Fruit fly (Drosophila melanogaster) whole organism, wandering third instar larva: Measurements from ENCODE around the gene CG1958.

ENCODE experiments used
- Abd-B ChIP-seq: fragments of >200 bp; optimal IDR thresholded peaks from 2 replicates; lab custom pipeline; 2017; ENCODE audit warnings: missing biosample characterization, missing genetic modification characterization
- CG32264 ChIP-seq: fragments of 200-800 bp; sonication (Bioruptor generic); optimal IDR thresholded peaks from 2 replicates; lab custom pipeline; 2016; ENCODE audit warnings: missing biosample characterization, missing genetic modification characterization
- CG9705 ChIP-seq: fragments of 200-800 bp; sonication (Bioruptor generic); optimal IDR thresholded peaks from 2 replicates; lab custom pipeline; 2018; ENCODE audit warnings: missing biosample characterization, mild to moderate bottlenecking, missing genetic modification characterization
- Dfd ChIP-seq: fragments of >200 bp; optimal IDR thresholded peaks from 2 replicates; lab custom pipeline; 2017; ENCODE audit warnings: missing biosample characterization, missing genetic modification characterization
- Dif ChIP-seq: fragments of 200-275, 200-300 bp; sonication (Bioruptor generic); optimal IDR thresholded peaks from 2 replicates; lab custom pipeline; 2018; ENCODE audit warnings: missing biosample characterization, missing genetic modification characterization; ENCODE audit not compliant: partially characterized antibody
- Hnf4 ChIP-seq: fragments of 200-800 bp; sonication (Bioruptor generic); optimal IDR thresholded peaks from 2 replicates; lab custom pipeline; 2016; ENCODE audit warnings: missing biosample characterization, mild to moderate bottlenecking, missing genetic modification characterization
- Hr78 ChIP-seq: fragments of >200 bp; optimal IDR thresholded peaks from 2 replicates; lab custom pipeline; 2017; ENCODE audit warnings: missing biosample characterization, missing genetic modification characterization
- Hr83 ChIP-seq: fragments of 200-300 bp; sonication (Bioruptor generic); optimal IDR thresholded peaks from 2 replicates; lab custom pipeline; 2016; ENCODE audit warnings: missing biosample characterization, mild to moderate bottlenecking, missing genetic modification characterization, moderate library complexity; ENCODE audit not compliant: poor library complexity, severe bottlenecking
- Jra ChIP-seq: sonication (Bioruptor generic); optimal IDR thresholded peaks from 2 replicates; lab custom pipeline; 2016; ENCODE audit warnings: missing biosample characterization, missing genetic modification characterization
- Mio ChIP-seq: sonication (Bioruptor generic); optimal IDR thresholded peaks from 2 replicates; lab custom pipeline; 2016; ENCODE audit warnings: missing biosample characterization, missing genetic modification characterization
- Myc ChIP-seq: fragments of >200 bp; optimal IDR thresholded peaks from 2 replicates; lab custom pipeline; 2017
- N ChIP-seq: fragments of >200 bp; optimal IDR thresholded peaks from 2 replicates; lab custom pipeline; 2018; ENCODE audit warnings: missing biosample characterization, missing external identifiers, missing genetic modification characterization
- OdsH ChIP-seq: fragments of 200-800 bp; sonication (Bioruptor generic); optimal IDR thresholded peaks from 2 replicates; lab custom pipeline; 2016; ENCODE audit warnings: missing biosample characterization, mild to moderate bottlenecking, missing genetic modification characterization
- Sp1 ChIP-seq: fragments of 200-800 bp; sonication (Bioruptor generic); optimal IDR thresholded peaks from 3 replicates; lab custom pipeline; 2019; ENCODE audit warnings: missing biosample characterization, mild to moderate bottlenecking, missing genetic modification characterization, moderate library complexity
- Vsx2 ChIP-seq: fragments of 200-300, 225-300 bp; sonication (Bioruptor generic); optimal IDR thresholded peaks from 2 replicates; lab custom pipeline; 2018; ENCODE audit warnings: missing biosample characterization, missing genetic modification characterization; ENCODE audit not compliant: partially characterized antibody
- br ChIP-seq: fragments of 200-800 bp; sonication (Bioruptor generic); optimal IDR thresholded peaks from 2 replicates; lab custom pipeline; 2016; ENCODE audit warnings: missing biosample characterization, missing genetic modification characterization
- brk ChIP-seq: fragments of 200-800 bp; sonication (Bioruptor generic); optimal IDR thresholded peaks from 2 replicates; lab custom pipeline; 2016; ENCODE audit warnings: missing biosample characterization, mild to moderate bottlenecking, missing genetic modification characterization
- dl ChIP-seq, 2 experiments: fragments of 175-275, 200-275 bp in 1 of 2; fragments of 200-275 bp in 1 of 2; sonication (Bioruptor generic); optimal IDR thresholded peaks; lab custom pipeline; 2018; ENCODE audit warnings: mild to moderate bottlenecking in 2 of 2, missing biosample characterization in 2 of 2, missing genetic modification characterization in 2 of 2, moderate library complexity in 2 of 2; ENCODE audit not compliant: partially characterized antibody in 2 of 2, insufficient read depth in 1 of 2
- dsf ChIP-seq: sonication (Bioruptor generic); optimal IDR thresholded peaks from 2 replicates; lab custom pipeline; 2016; ENCODE audit warnings: missing biosample characterization, missing genetic modification characterization, borderline replicate concordance
- ey ChIP-seq: fragments of 200-800 bp; sonication (Bioruptor generic); optimal IDR thresholded peaks from 2 replicates; lab custom pipeline; 2016; ENCODE audit warnings: missing biosample characterization, missing genetic modification characterization
- foxo ChIP-seq, 2 experiments: fragments of 200-800 bp; sonication (Bioruptor generic); optimal IDR thresholded peaks; 2 replicates in 1 of 2; 3 replicates in 1 of 2; lab custom pipeline; 2016 to 2017; ENCODE audit warnings: missing biosample characterization in 2 of 2, missing genetic modification characterization in 2 of 2
- fru ChIP-seq: fragments of 200-800 bp; sonication (Bioruptor generic); optimal IDR thresholded peaks from 3 replicates; lab custom pipeline; 2016; ENCODE audit warnings: missing biosample characterization, mild to moderate bottlenecking, missing genetic modification characterization
- h ChIP-seq: fragments of 200-800 bp; sonication (Bioruptor generic); optimal IDR thresholded peaks from 3 replicates; lab custom pipeline; 2016; ENCODE audit warnings: missing biosample characterization, mild to moderate bottlenecking, missing genetic modification characterization
- jim ChIP-seq: fragments of 175-275, 200-325 bp; sonication (Bioruptor generic); optimal IDR thresholded peaks from 2 replicates; lab custom pipeline; 2016; ENCODE audit warnings: missing biosample characterization, mild to moderate bottlenecking, missing genetic modification characterization
- pan ChIP-seq: fragments of >200 bp; optimal IDR thresholded peaks from 2 replicates; lab custom pipeline; 2017
- psq ChIP-seq: fragments of 200-800 bp; sonication (Bioruptor generic); optimal IDR thresholded peaks from 3 replicates; lab custom pipeline; 2017; ENCODE audit warnings: missing biosample characterization, mild to moderate bottlenecking, missing genetic modification characterization, moderate library complexity
- sv ChIP-seq: fragments of 200-800 bp; sonication (Bioruptor generic); optimal IDR thresholded peaks from 3 replicates; lab custom pipeline; 2016; ENCODE audit warnings: missing biosample characterization, missing genetic modification characterization
- tai ChIP-seq: sonication (Bioruptor generic); optimal IDR thresholded peaks from 2 replicates; lab custom pipeline; 2016; ENCODE audit warnings: missing biosample characterization, missing genetic modification characterization
- usp ChIP-seq: fragments of >200 bp; optimal IDR thresholded peaks from 2 replicates; lab custom pipeline; 2017; ENCODE audit warnings: missing biosample characterization, missing genetic modification characterization
- woc ChIP-seq: sonication (Bioruptor generic); optimal IDR thresholded peaks from 2 replicates; lab custom pipeline; 2016; ENCODE audit warnings: missing biosample characterization, mild to moderate bottlenecking, missing genetic modification characterization

Gene CG1958

dm6 chrX:7246070-7246469, 20.6 kb upstream of the CG1958 start:
- TF ChIP-seq psq (GFP tag; lab: Kevin White, UChicago) (no peak), Dfd (GFP tag; lab: Kevin White, UChicago) (peak; percentile 93)

DNA sequence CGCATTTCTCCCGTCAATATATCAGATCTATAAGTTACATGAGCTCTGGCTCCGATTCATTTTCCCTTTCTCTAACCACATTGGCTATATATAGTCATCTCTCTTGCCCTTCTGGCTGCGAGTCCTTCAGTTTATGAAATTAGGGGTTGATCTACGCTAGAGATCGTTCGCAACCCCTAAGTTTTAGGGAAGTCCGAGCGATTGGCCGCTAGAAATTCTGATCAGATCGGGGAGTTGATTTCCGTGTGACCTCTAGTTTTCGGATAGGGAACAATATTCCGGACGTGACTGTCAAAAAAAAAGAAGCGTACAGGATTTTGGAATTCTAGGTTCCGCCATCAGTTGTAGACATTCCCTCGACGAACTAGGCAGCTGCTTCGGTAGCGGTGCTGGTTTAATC, 14.2 kb upstream of the CG1958 start:
- TF ChIP-seq usp (GFP tag; lab: Kevin White, UChicago), result no peak
- no peak for TF ChIP-seq dsf (GFP tag; lab: Kevin White, UChicago)
- TF ChIP-seq dl (GFP tag; optimal IDR thresholded peaks at IDR 0.05; lab: Kevin White, UChicago; ENCODE audit: insufficient read depth in 1 of 2, partially characterized antibody in 2 of 2), result no peak
- TF ChIP-seq Hr83, result no peak
- TF ChIP-seq Mio (GFP tag; lab: Kevin White, UChicago), result no peak
- TF ChIP-seq Abd-B (GFP tag; lab: Kevin White, UChicago), result no peak
- TF ChIP-seq Myc (lab: Kevin White, UChicago), result no peak
- no peak for TF ChIP-seq Vsx2 (GFP tag; lab: Kevin White, UChicago)
- no peak for TF ChIP-seq Hnf4
- TF ChIP-seq psq (GFP tag; lab: Kevin White, UChicago), result no peak
- no peak for TF ChIP-seq jim (GFP tag; lab: Kevin White, UChicago)
- no peak for TF ChIP-seq tai (GFP tag; lab: Kevin White, UChicago)

dm6 chrX:7255153-7255552, 11.6 kb upstream of the CG1958 start:
- no peak for TF ChIP-seq OdsH

DNA sequence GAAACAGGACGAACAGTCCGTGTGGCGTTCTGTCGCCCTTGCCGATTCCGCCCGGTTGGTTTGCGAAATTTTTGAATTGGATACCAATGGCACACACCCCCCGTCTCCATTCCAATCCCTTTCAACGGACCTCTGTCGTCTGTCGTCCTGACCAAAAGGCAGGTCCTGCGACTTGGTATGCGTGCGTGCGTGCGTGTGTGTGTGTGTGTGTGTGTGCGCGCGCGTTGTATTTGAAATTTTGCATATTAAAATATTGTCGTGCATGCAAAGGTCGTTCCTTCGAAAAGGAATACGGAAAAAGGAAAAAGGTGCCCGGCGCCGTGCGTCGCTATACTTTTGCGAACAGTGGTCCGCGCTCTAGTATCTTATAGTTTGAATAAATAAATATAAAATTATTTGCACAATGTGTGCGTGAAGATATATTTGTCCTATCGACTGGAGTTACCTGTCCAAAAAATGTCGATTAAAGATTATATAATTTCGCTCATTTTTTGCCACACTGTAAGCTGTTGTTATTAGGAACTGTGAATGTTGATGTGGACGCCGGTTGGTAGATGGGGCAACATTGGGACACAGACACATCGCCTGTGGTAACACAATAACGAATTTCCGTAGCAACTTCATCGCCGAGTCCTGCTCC, 4.8 kb downstream of the CG1958 start:
- peak; percentile 74 for TF ChIP-seq pan (lab: Kevin White, UChicago)
- TF ChIP-seq dsf (GFP tag; lab: Kevin White, UChicago), result no peak
- TF ChIP-seq OdsH, result no peak
- TF ChIP-seq fru (GFP tag; lab: Kevin White, UChicago), result no peak
- peak; percentile 99 for TF ChIP-seq Dfd (GFP tag; lab: Kevin White, UChicago)
- no peak for TF ChIP-seq Mio (GFP tag; lab: Kevin White, UChicago)
- TF ChIP-seq Sp1 (GFP tag; lab: Kevin White, UChicago), result no peak
- no peak for TF ChIP-seq Hr83
- no peak for TF ChIP-seq Myc (lab: Kevin White, UChicago)
- TF ChIP-seq h, result no peak
- TF ChIP-seq Dif (GFP tag; lab: Kevin White, UChicago), result no peak
- TF ChIP-seq foxo (GFP tag; optimal IDR thresholded peaks at IDR 0.05; lab: Kevin White, UChicago), result no peak
- no peak for TF ChIP-seq Hr78
- TF ChIP-seq Vsx2 (GFP tag; lab: Kevin White, UChicago), result no peak
- no peak for TF ChIP-seq CG9705 (GFP tag; lab: Kevin White, UChicago)
- TF ChIP-seq, all 38 proteins: peak for 2

DNA sequence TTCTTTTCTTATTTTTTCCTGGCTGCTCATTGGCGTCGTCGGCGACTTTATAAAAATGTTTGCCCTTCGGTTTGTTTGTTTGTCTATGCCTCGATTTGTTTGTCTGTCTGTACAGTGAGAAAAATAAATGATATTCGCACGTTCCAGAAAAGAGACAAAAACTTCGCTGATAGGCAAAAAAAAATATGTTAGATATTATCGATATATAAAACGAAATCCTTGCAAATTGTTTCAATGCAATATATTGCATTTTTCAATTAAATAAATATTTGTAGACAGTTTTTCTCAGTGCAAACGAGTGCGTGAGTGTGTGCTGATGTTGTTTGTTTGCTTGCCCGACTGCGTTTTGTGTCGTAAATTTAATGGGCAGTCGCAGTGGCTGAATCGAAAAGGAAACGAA, 10.3 kb downstream of the CG1958 start:
- TF ChIP-seq sv (GFP tag; lab: Kevin White, UChicago) (peak; percentile 28), brk (peak; percentile 21), foxo (GFP tag; optimal IDR thresholded peaks at IDR 0.05; lab: Kevin White, UChicago) (peak in 1 of 2 experiments; percentile 1), Hr83 (no peak)

dm6 chrX:7284964-7285363, 18.3 kb downstream of the CG1958 start:
- no peak for TF ChIP-seq CG32264 (GFP tag; lab: Kevin White, UChicago)
- no peak for TF ChIP-seq foxo (GFP tag; optimal IDR thresholded peaks at IDR 0.05; lab: Kevin White, UChicago)
- TF ChIP-seq CG9705 (GFP tag; lab: Kevin White, UChicago), result no peak
- no peak for TF ChIP-seq Hnf4
- no peak for TF ChIP-seq dsf (GFP tag; lab: Kevin White, UChicago)
- no peak for TF ChIP-seq N (GFP tag; lab: Kevin White, UChicago)
- no peak for TF ChIP-seq Jra (GFP tag; lab: Kevin White, UChicago)
- no peak for TF ChIP-seq h
- no peak for TF ChIP-seq usp (GFP tag; lab: Kevin White, UChicago)
- TF ChIP-seq Sp1 (GFP tag; lab: Kevin White, UChicago), result no peak
- TF ChIP-seq psq (GFP tag; lab: Kevin White, UChicago), result no peak
- TF ChIP-seq fru (GFP tag; lab: Kevin White, UChicago), result no peak
- TF ChIP-seq Myc (lab: Kevin White, UChicago), result no peak
- no peak for TF ChIP-seq OdsH
- TF ChIP-seq woc, result no peak
- TF ChIP-seq ey (GFP tag; lab: Kevin White, UChicago), result no peak
- no peak for TF ChIP-seq Abd-B (GFP tag; lab: Kevin White, UChicago)
- no peak for TF ChIP-seq br (GFP tag; lab: Kevin White, UChicago)
- TF ChIP-seq Hr78, result no peak
- TF ChIP-seq Vsx2 (GFP tag; lab: Kevin White, UChicago), result no peak
